Fruit fly (Drosophila melanogaster) S2 (cell line): ENCODE measurements around the gene CG9356.

ENCODE experiments used
- CG8478 ChIP-seq: fragments of >200 bp; optimal IDR thresholded peaks from 2 replicates; lab custom pipeline; 2018
- CTCF ChIP-seq, 2 experiments: fragments of >200 bp; optimal IDR thresholded peaks; 2 replicates each; lab custom pipeline; 2018

- no peak for TF ChIP-seq CG8478 (lab: Kevin White, UChicago)
- TF ChIP-seq CTCF (optimal IDR thresholded peaks at IDR 0.05; lab: Kevin White, UChicago): no peak
Observed at dm6 chr3R:9411928-9412640, 8.0 kb upstream of the CG9356 start, which contains the start of the genes Task7 and alpha-Man-IIa.
